Worm (Caenorhabditis elegans) whole organism, early embryonic: ENCODE measurements around the gene acy-1.

Experiments used
- ama-1 ChIP-seq: fragments of 150-350 bp; optimal IDR thresholded peaks from 2 replicates; lab custom pipeline; 2014
- ceh-13 ChIP-seq: fragments of 200-800 bp; sonication (Bioruptor generic); optimal IDR thresholded peaks from 2 replicates; lab custom pipeline; 2018; ENCODE audit warnings: mild to moderate bottlenecking, missing genetic modification characterization, missing compliant biosample characterization
- hmg-4 ChIP-seq: fragments of 200-800 bp; sonication (Bioruptor generic); optimal IDR thresholded peaks from 2 replicates; lab custom pipeline; 2018; ENCODE audit warnings: mild to moderate bottlenecking, missing genetic modification characterization, missing compliant biosample characterization
- pes-1 ChIP-seq: fragments of 200-800 bp; sonication (Bioruptor generic); IDR thresholded peaks from 2 replicates; pipeline ENCODE4 v1.3.6; 2022; ENCODE audit warnings: missing genetic modification reagents, missing genetic modification characterization, missing compliant biosample characterization
- tbx-11 ChIP-seq: fragments of 200-800 bp; sonication (Bioruptor generic); IDR thresholded peaks from 2 replicates; pipeline ENCODE4 v1.3.6; 2022; ENCODE audit warnings: missing genetic modification characterization, missing compliant biosample characterization

DNA sequence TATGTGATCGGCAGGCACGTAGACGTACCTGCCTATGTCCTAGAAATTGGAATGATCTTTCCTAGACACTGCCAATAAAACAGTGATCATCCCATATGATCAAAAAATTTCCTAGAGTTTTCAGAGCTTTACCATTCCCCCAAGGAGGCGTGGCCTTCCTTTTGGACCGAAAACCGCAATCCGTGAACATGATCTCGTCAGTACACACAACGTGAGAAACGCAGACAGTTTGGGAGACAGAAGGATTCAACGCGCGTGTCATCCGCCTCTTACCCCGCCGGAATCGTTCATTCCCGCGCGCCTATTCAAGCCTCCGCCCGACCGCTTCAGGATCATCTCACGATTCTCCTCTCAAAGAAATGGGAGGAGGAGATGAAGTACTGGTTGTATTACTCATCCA is 43.6 kb downstream of the acy-1 start, which contains the start of gene B0393.5:
- TF ChIP-seq ama-1 (lab: Kevin White, UChicago) (no peak), hmg-4 (GFP tag; lab: Kevin White, UChicago) (no peak), pes-1 (GFP tag; lab: Robert Waterston, UW) (no peak), ceh-13 (GFP tag; lab: Kevin White, UChicago) (no peak), tbx-11 (no peak)
